Worm (Caenorhabditis elegans) whole organism, late embryonic: Measurements from ENCODE around the gene lin-9.
A peak's percentile ranks its signal among the peaks of the same experiment; 100 is the strongest.

Source experiments
- C38D4.7 ChIP-seq: fragments of 200-800 bp; sonication (Bioruptor generic); optimal IDR thresholded peaks from 2 replicates; lab custom pipeline; 2018; ENCODE audit warnings: mild to moderate bottlenecking, missing genetic modification characterization, moderate library complexity, missing compliant biosample characterization
- K02D7.2 ChIP-seq: sonication (generic microtip); optimal IDR thresholded peaks from 2 replicates; lab custom pipeline; 2017; ENCODE audit warnings: mild to moderate bottlenecking, missing genetic modification characterization, missing compliant biosample characterization
- K09A11.1 ChIP-seq: sonication (generic microtip); optimal IDR thresholded peaks from 2 replicates; lab custom pipeline; 2017; ENCODE audit warnings: antibody characterized with exemption, mild to moderate bottlenecking, missing genetic modification characterization, missing compliant biosample characterization; ENCODE audit not compliant: insufficient read depth
- ahr-1 ChIP-seq: sonication (generic microtip); optimal IDR thresholded peaks from 2 replicates; lab custom pipeline; 2016; ENCODE audit warnings: missing genetic modification characterization, missing compliant biosample characterization
- ceh-14 ChIP-seq: sonication (generic microtip); optimal IDR thresholded peaks from 2 replicates; lab custom pipeline; 2016; ENCODE audit warnings: missing genotype, missing genetic modification characterization, missing compliant biosample characterization
- ceh-19 ChIP-seq: fragments of 200-800 bp; sonication (Bioruptor generic); optimal IDR thresholded peaks from 2 replicates; lab custom pipeline; 2018; ENCODE audit warnings: mild to moderate bottlenecking, missing genetic modification characterization, missing compliant biosample characterization
- ceh-2 ChIP-seq: sonication (generic microtip); optimal IDR thresholded peaks from 2 replicates; lab custom pipeline; 2016; ENCODE audit warnings: missing genotype, missing genetic modification characterization, missing compliant biosample characterization
- ceh-24 ChIP-seq: sonication (generic microtip); optimal IDR thresholded peaks from 2 replicates; lab custom pipeline; 2016; ENCODE audit warnings: mild to moderate bottlenecking, missing genetic modification characterization, missing compliant biosample characterization
- ceh-31 ChIP-seq: sonication (generic microtip); optimal IDR thresholded peaks from 2 replicates; lab custom pipeline; 2016; ENCODE audit warnings: missing genetic modification characterization, missing compliant biosample characterization
- ceh-45 ChIP-seq: fragments of 200-800 bp; sonication (Bioruptor generic); IDR thresholded peaks from 2 replicates; pipeline ENCODE4 v1.3.6; 2022; ENCODE audit warnings: missing genetic modification reagents, missing genetic modification characterization, missing compliant biosample characterization
- ceh-48 ChIP-seq: sonication (generic microtip); optimal IDR thresholded peaks from 2 replicates; lab custom pipeline; 2016; ENCODE audit warnings: missing genetic modification characterization, inconsistent platforms, missing compliant biosample characterization
- che-1 ChIP-seq: sonication (generic microtip); optimal IDR thresholded peaks from 2 replicates; lab custom pipeline; 2016; ENCODE audit warnings: mild to moderate bottlenecking, missing genetic modification characterization, missing compliant biosample characterization
- dmd-4 ChIP-seq: sonication (generic microtip); optimal IDR thresholded peaks from 2 replicates; lab custom pipeline; 2016; ENCODE audit warnings: borderline replicate concordance, missing genetic modification characterization, missing compliant biosample characterization
- dve-1 ChIP-seq: sonication (generic microtip); optimal IDR thresholded peaks from 2 replicates; lab custom pipeline; 2017; ENCODE audit warnings: antibody characterized with exemption, mild to moderate bottlenecking, missing genetic modification characterization, missing compliant biosample characterization
- elt-2 ChIP-seq: sonication (generic microtip); optimal IDR thresholded peaks from 2 replicates; lab custom pipeline; 2016; ENCODE audit warnings: missing genetic modification reagents, missing genetic modification characterization, missing compliant biosample characterization
- elt-4 ChIP-seq: sonication (generic microtip); optimal IDR thresholded peaks from 2 replicates; lab custom pipeline; 2016; ENCODE audit warnings: missing genetic modification characterization, missing compliant biosample characterization
- ets-4 ChIP-seq: sonication (generic microtip); optimal IDR thresholded peaks from 2 replicates; lab custom pipeline; 2016; ENCODE audit warnings: missing genetic modification characterization, missing compliant biosample characterization
- eyg-1 ChIP-seq: sonication (generic microtip); optimal IDR thresholded peaks from 2 replicates; lab custom pipeline; 2016; ENCODE audit warnings: missing genotype, missing genetic modification characterization, missing compliant biosample characterization
- fax-1 ChIP-seq: sonication (generic microtip); optimal IDR thresholded peaks from 2 replicates; lab custom pipeline; 2016; ENCODE audit warnings: missing genotype, missing genetic modification characterization, missing compliant biosample characterization
- hlh-13 ChIP-seq: fragments of 200-800 bp; sonication (Bioruptor generic); optimal IDR thresholded peaks from 2 replicates; lab custom pipeline; 2018; ENCODE audit warnings: mild to moderate bottlenecking, missing genetic modification characterization, missing compliant biosample characterization
- hlh-15 ChIP-seq: sonication (generic microtip); optimal IDR thresholded peaks from 2 replicates; lab custom pipeline; 2016; ENCODE audit warnings: missing genetic modification characterization, missing compliant biosample characterization
- hlh-6 ChIP-seq: sonication (generic microtip); optimal IDR thresholded peaks from 2 replicates; lab custom pipeline; 2016; ENCODE audit warnings: missing genotype, missing genetic modification characterization, missing compliant biosample characterization
- lim-6 ChIP-seq: sonication (generic microtip); optimal IDR thresholded peaks from 2 replicates; lab custom pipeline; 2016; ENCODE audit warnings: missing genetic modification characterization, missing compliant biosample characterization
- lin-11 ChIP-seq: fragments of 200-800 bp; sonication (Bioruptor generic); optimal IDR thresholded peaks from 2 replicates; lab custom pipeline; 2018; ENCODE audit warnings: mild to moderate bottlenecking, missing genetic modification characterization, missing compliant biosample characterization
- madf-2 ChIP-seq: sonication (generic microtip); optimal IDR thresholded peaks from 2 replicates; lab custom pipeline; 2017; ENCODE audit warnings: missing genetic modification characterization, missing compliant biosample characterization
- nfya-1 ChIP-seq: sonication (generic microtip); optimal IDR thresholded peaks from 2 replicates; lab custom pipeline; 2017; ENCODE audit warnings: missing genetic modification characterization, mild to moderate bottlenecking, missing compliant biosample characterization, antibody characterized with exemption, moderate library complexity
- nhr-11 ChIP-seq: fragments of 150-350 bp; optimal IDR thresholded peaks from 2 replicates; lab custom pipeline; 2014; ENCODE audit warnings: missing biosample characterization, missing genetic modification characterization
- nhr-232 ChIP-seq: sonication (generic microtip); optimal IDR thresholded peaks from 2 replicates; lab custom pipeline; 2016; ENCODE audit warnings: missing genetic modification characterization, missing compliant biosample characterization
- pax-1 ChIP-seq: fragments of 150-350 bp; optimal IDR thresholded peaks from 2 replicates; lab custom pipeline; 2014; ENCODE audit warnings: missing biosample characterization, missing genetic modification characterization
- pha-4 ChIP-seq: fragments of 150-350 bp; optimal IDR thresholded peaks from 2 replicates; lab custom pipeline; 2018; ENCODE audit warnings: missing biosample characterization, missing genetic modification reagents, missing genetic modification characterization
- pros-1 ChIP-seq: fragments of 150-350 bp; optimal IDR thresholded peaks from 2 replicates; lab custom pipeline; 2014; ENCODE audit warnings: missing biosample characterization, missing genetic modification reagents, missing genetic modification characterization
- ref-2 ChIP-seq: sonication (generic microtip); optimal IDR thresholded peaks from 2 replicates; lab custom pipeline; 2016; ENCODE audit warnings: missing genetic modification characterization, missing compliant biosample characterization
- rnt-1 ChIP-seq: sonication (generic microtip); optimal IDR thresholded peaks from 2 replicates; lab custom pipeline; 2016; ENCODE audit warnings: missing genetic modification characterization, missing compliant biosample characterization
- sdc-2 ChIP-seq: sonication (generic microtip); optimal IDR thresholded peaks from 2 replicates; lab custom pipeline; 2016; ENCODE audit warnings: missing genotype, missing genetic modification characterization, missing compliant biosample characterization
- sox-2 ChIP-seq: fragments of 200-800 bp; sonication (Bioruptor generic); IDR thresholded peaks from 2 replicates; pipeline ENCODE4 v1.3.6; 2022; ENCODE audit warnings: missing genetic modification reagents, missing genetic modification characterization, missing compliant biosample characterization
- sox-4 ChIP-seq: sonication (generic microtip); optimal IDR thresholded peaks from 2 replicates; lab custom pipeline; 2017; ENCODE audit warnings: mild to moderate bottlenecking, missing genetic modification characterization, inconsistent platforms, missing compliant biosample characterization
- syd-9 ChIP-seq: sonication (generic microtip); optimal IDR thresholded peaks from 2 replicates; lab custom pipeline; 2016; ENCODE audit warnings: mild to moderate bottlenecking, missing genetic modification characterization, moderate library complexity, missing compliant biosample characterization
- tbx-2 ChIP-seq: sonication (generic microtip); optimal IDR thresholded peaks from 2 replicates; lab custom pipeline; 2016; ENCODE audit warnings: missing genetic modification characterization, missing compliant biosample characterization
- tbx-7 ChIP-seq: sonication (generic microtip); optimal IDR thresholded peaks from 2 replicates; lab custom pipeline; 2016; ENCODE audit warnings: missing genotype, missing genetic modification characterization, missing compliant biosample characterization
- ttx-3 ChIP-seq: sonication (generic microtip); optimal IDR thresholded peaks from 2 replicates; lab custom pipeline; 2016; ENCODE audit warnings: missing genetic modification reagents, missing genetic modification characterization, missing compliant biosample characterization
- unc-42 ChIP-seq: sonication (generic microtip); optimal IDR thresholded peaks from 2 replicates; lab custom pipeline; 2016; ENCODE audit warnings: missing genotype, missing genetic modification characterization, missing compliant biosample characterization
- unc-55 ChIP-seq: sonication (generic microtip); optimal IDR thresholded peaks from 2 replicates; lab custom pipeline; 2017; ENCODE audit warnings: missing biosample characterization, missing genetic modification reagents, missing genetic modification characterization
- unc-86 ChIP-seq: sonication (generic microtip); optimal IDR thresholded peaks from 2 replicates; lab custom pipeline; 2016; ENCODE audit warnings: missing genetic modification characterization, missing compliant biosample characterization

Gene lin-9

ce11 chrIII:8910139-8910538, 6.2 kb upstream of the lin-9 start:
- TF ChIP-seq fax-1 (tag; lab: Kevin White, UChicago) (no peak), nfya-1 (no peak), pros-1 (tag; lab: Kevin White, UChicago) (no peak), nhr-232 (tag; lab: Kevin White, UChicago) (no peak), elt-4 (tag; lab: Kevin White, UChicago) (no peak), lin-11 (tag; lab: Kevin White, UChicago) (no peak), sox-4 (tag; lab: Kevin White, UChicago) (no peak), hlh-13 (GFP tag; lab: Kevin White, UChicago) (no peak), C38D4.7 (no peak), ceh-48 (tag; lab: Kevin White, UChicago) (no peak), ref-2 (tag; lab: Kevin White, UChicago) (no peak), ttx-3 (tag; lab: Kevin White, UChicago) (no peak)

- no peak for TF ChIP-seq sdc-2 (tag; lab: Kevin White, UChicago)
- peak; percentile 0 for TF ChIP-seq unc-55 (GFP tag; lab: Kevin White, UChicago)
- TF ChIP-seq che-1 (tag; lab: Kevin White, UChicago), result no peak
- no peak for TF ChIP-seq ceh-14
- TF ChIP-seq hlh-13 (GFP tag; lab: Kevin White, UChicago), result no peak
- TF ChIP-seq ceh-48 (tag; lab: Kevin White, UChicago), result peak; percentile 94
- no peak for TF ChIP-seq ref-2 (tag; lab: Kevin White, UChicago)
- no peak for TF ChIP-seq ahr-1 (tag; lab: Kevin White, UChicago)
- TF ChIP-seq syd-9, result no peak
- no peak for TF ChIP-seq ceh-45 (GFP tag; lab: Robert Waterston, UW)
- no peak for TF ChIP-seq hlh-6 (tag; lab: Kevin White, UChicago)
- TF ChIP-seq pax-1 (tag; lab: Kevin White, UChicago), result no peak
- no peak for TF ChIP-seq hlh-15 (tag; lab: Kevin White, UChicago)
- TF ChIP-seq K02D7.2, result no peak
- TF ChIP-seq nhr-11, result no peak
- TF ChIP-seq unc-86, result no peak
- no peak for TF ChIP-seq C38D4.7
- no peak for TF ChIP-seq lim-6 (tag; lab: Kevin White, UChicago)
- no peak for TF ChIP-seq ceh-2
- TF ChIP-seq elt-4 (tag; lab: Kevin White, UChicago), result no peak
- peak; percentile 42 for TF ChIP-seq nfya-1
- no peak for TF ChIP-seq sox-4 (tag; lab: Kevin White, UChicago)
- TF ChIP-seq dmd-4 (tag; lab: Kevin White, UChicago), result no peak
- peak; percentile 65 for TF ChIP-seq ceh-31 (tag; lab: Kevin White, UChicago)
- peak; percentile 48 for TF ChIP-seq tbx-2 (tag; lab: Kevin White, UChicago)
- TF ChIP-seq sox-2 (GFP tag; lab: Robert Waterston, UW), result no peak
- TF ChIP-seq madf-2 (tag; lab: Kevin White, UChicago), result no peak
- TF ChIP-seq ets-4 (tag; lab: Kevin White, UChicago), result no peak
- TF ChIP-seq lin-11 (tag; lab: Kevin White, UChicago), result no peak
- TF ChIP-seq unc-42 (tag; lab: Kevin White, UChicago), result peak; percentile 62
- no peak for TF ChIP-seq eyg-1 (tag; lab: Kevin White, UChicago)
- no peak for TF ChIP-seq dve-1
- no peak for TF ChIP-seq ceh-24 (tag; lab: Kevin White, UChicago)
- no peak for TF ChIP-seq pros-1 (tag; lab: Kevin White, UChicago)
- TF ChIP-seq K09A11.1 (tag; lab: Kevin White, UChicago), result no peak
- TF ChIP-seq ceh-19 (GFP tag; lab: Kevin White, UChicago), result no peak
- TF ChIP-seq pha-4 (tag; lab: Kevin White, UChicago), result no peak
- TF ChIP-seq rnt-1 (tag; lab: Kevin White, UChicago), result no peak
- TF ChIP-seq tbx-7 (tag; lab: Kevin White, UChicago), result no peak
- peak; percentile 31 for TF ChIP-seq elt-2 (tag; lab: Kevin White, UChicago)
Measured at ce11 chrIII:8904914-8905665, 1.2 kb upstream of the lin-9 start, which contains the start of gene unc-32. Gene unc-32 (plus strand): TSS chrIII:8905615.
